Worm (Caenorhabditis elegans): ENCODE data around the gene sds-22.

The sds-22 gene

ce11 chrII:7858101-7858500, at the start of gene sds-22:
Gene sds-22, plus strand, starts transcription at chrII:7858401.
- TF ChIP-seq lsy-2 (tag; optimal IDR thresholded peaks at IDR 0.05) (no peak), Y55F3AM.14 (GFP tag; optimal IDR thresholded peaks at IDR 0.05) (no peak), ztf-4 (tag; optimal IDR thresholded peaks at IDR 0.05) (no peak), ztf-1 (GFP tag; conservative IDR thresholded peaks at IDR 0.05) (no peak), elt-1 (tag; optimal IDR thresholded peaks at IDR 0.05) (no peak), ztf-11 (tag; optimal IDR thresholded peaks at IDR 0.05) (no peak), nhr-12 (tag; optimal IDR thresholded peaks at IDR 0.05) (no peak), gmeb-1 (tag; optimal IDR thresholded peaks at IDR 0.05) (no peak), elt-3 (tag; optimal IDR thresholded peaks at IDR 0.05) (no peak), nhr-25 (tag; optimal IDR thresholded peaks at IDR 0.05) (no peak), nhr-237 (tag; optimal IDR thresholded peaks at IDR 0.05) (no peak)

DNA sequence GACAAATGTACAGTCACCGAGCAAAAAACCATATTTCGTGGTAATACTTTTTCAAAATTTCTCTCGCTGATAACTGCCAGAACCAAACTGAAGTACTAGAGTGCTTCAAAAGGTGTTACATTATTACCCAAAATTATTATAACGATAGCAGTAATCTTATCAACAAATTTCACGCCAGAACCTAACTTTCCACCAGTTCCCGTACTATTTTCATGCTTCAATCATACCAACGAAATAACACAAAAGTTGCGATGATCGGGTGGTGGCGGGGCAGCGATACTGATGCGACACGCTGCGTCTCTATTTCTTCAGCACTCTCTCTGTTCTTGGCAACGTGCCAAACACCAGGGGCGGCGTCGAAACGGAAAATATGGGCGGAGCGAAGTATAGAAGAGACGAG, 49.3 kb upstream of the sds-22 start:
- TF ChIP-seq alr-1 (tag; optimal IDR thresholded peaks at IDR 0.05) (no peak), skn-1 (tag; optimal IDR thresholded peaks at IDR 0.05) (no peak), nhr-129 (tag; optimal IDR thresholded peaks at IDR 0.05) (no peak), ama-1 (optimal IDR thresholded peaks at IDR 0.05) (no peak), C34F6.9 (tag; optimal IDR thresholded peaks at IDR 0.05) (peak; percentile 1), ZK546.5 (tag; optimal IDR thresholded peaks at IDR 0.05) (no peak), lsy-2 (tag; optimal IDR thresholded peaks at IDR 0.05) (peak in 1 of 2 experiments; percentile 11), nhr-12 (tag; optimal IDR thresholded peaks at IDR 0.05) (no peak), nhr-21 (tag; optimal IDR thresholded peaks at IDR 0.05) (no peak), lin-39 (tag; optimal IDR thresholded peaks at IDR 0.05) (no peak), unc-55 (GFP tag; optimal IDR thresholded peaks at IDR 0.05) (no peak), dmd-4 (tag; optimal IDR thresholded peaks at IDR 0.05) (no peak), sem-4 (tag; optimal IDR thresholded peaks at IDR 0.05) (no peak), mab-5 (tag; optimal IDR thresholded peaks at IDR 0.05) (no peak), peb-1 (tag; optimal IDR thresholded peaks at IDR 0.05) (no peak), fos-1 (tag; optimal IDR thresholded peaks at IDR 0.05) (peak; percentile 82), lin-13 (GFP tag; optimal IDR thresholded peaks at IDR 0.05) (no peak), ceh-16 (tag; optimal IDR thresholded peaks at IDR 0.05) (no peak), ztf-11 (tag; optimal IDR thresholded peaks at IDR 0.05) (no peak), Y55F3AM.14 (GFP tag; optimal IDR thresholded peaks at IDR 0.05) (peak; percentile 63), nhr-6 (tag; optimal IDR thresholded peaks at IDR 0.05) (no peak), elt-1 (tag; optimal IDR thresholded peaks at IDR 0.05) (no peak), sma-9 (GFP tag; optimal IDR thresholded peaks at IDR 0.05) (peak; percentile 76), sma-9 (tag; optimal IDR thresholded peaks at IDR 0.05) (no peak), lin-11 (tag; optimal IDR thresholded peaks at IDR 0.05) (no peak), ztf-1 (GFP tag; conservative IDR thresholded peaks at IDR 0.05) (no peak), aly-2 (tag; optimal IDR thresholded peaks at IDR 0.05) (no peak), nhr-25 (tag; optimal IDR thresholded peaks at IDR 0.05) (peak; percentile 36), elt-3 (tag; optimal IDR thresholded peaks at IDR 0.05) (no peak), unc-39 (tag; optimal IDR thresholded peaks at IDR 0.05) (no peak), zag-1 (tag; optimal IDR thresholded peaks at IDR 0.05) (no peak), ztf-4 (tag; optimal IDR thresholded peaks at IDR 0.05) (no peak), nhr-77 (tag; optimal IDR thresholded peaks at IDR 0.05) (no peak), crh-2 (tag; optimal IDR thresholded peaks at IDR 0.05) (peak; percentile 1), unc-62 (GFP tag; optimal IDR thresholded peaks at IDR 0.05) (no peak), F13H6.1 (tag; optimal IDR thresholded peaks at IDR 0.05) (peak; percentile 49), mdl-1 (tag; optimal IDR thresholded peaks at IDR 0.05) (no peak), ceh-82 (tag; optimal IDR thresholded peaks at IDR 0.05) (no peak), gmeb-1 (tag; optimal IDR thresholded peaks at IDR 0.05) (peak; percentile 38), mbf-1 (tag; optimal IDR thresholded peaks at IDR 0.05) (no peak), R02D3.7 (tag; optimal IDR thresholded peaks at IDR 0.05) (no peak), nhr-10 (tag; optimal IDR thresholded peaks at IDR 0.05) (no peak), sma-3 (GFP tag; optimal IDR thresholded peaks at IDR 0.05) (peak; percentile 23), nhr-237 (tag; optimal IDR thresholded peaks at IDR 0.05) (no peak), nhr-23 (tag; optimal IDR thresholded peaks at IDR 0.05) (no peak), blmp-1 (tag; optimal IDR thresholded peaks at IDR 0.05; ENCODE audit: insufficient read depth) (no peak), snpc-4 (tag; optimal IDR thresholded peaks at IDR 0.05) (no peak), egl-27 (tag; optimal IDR thresholded peaks at IDR 0.05) (no peak), nhr-11 (tag; optimal IDR thresholded peaks at IDR 0.05) (no peak)

Data from whole organism, L2 larva.